Fruit fly (Drosophila melanogaster): ENCODE data around the gene PDZ-GEF.

The PDZ-GEF gene

DNA sequence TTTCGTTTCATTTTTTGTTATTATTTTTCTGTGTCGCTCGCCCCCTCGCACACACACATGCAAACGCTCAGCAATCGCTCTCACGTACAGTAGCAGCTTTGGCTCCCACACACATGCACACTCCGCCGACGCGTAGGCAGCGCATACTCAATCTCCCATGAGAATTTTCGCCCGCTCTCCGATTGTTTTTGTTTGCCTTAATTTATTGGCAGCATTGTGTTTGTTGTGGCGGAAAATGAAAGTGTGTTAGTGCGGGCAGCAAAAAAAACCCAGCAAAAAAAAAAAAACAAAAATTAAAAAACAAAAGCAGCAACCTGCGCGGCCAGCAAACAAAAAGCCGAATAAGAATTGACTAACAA, 798 bp downstream of the PDZ-GEF start (continued):
- TF ChIP-seq CG18262 (tag; optimal IDR thresholded peaks at IDR 0.05) = no peak
- TF ChIP-seq unpg (GFP tag; optimal IDR thresholded peaks at IDR 0.05) = no peak
- TF ChIP-seq CG12236 (GFP tag; optimal IDR thresholded peaks at IDR 0.05) = no peak
- no peak for TF ChIP-seq dm (GFP tag; optimal IDR thresholded peaks at IDR 0.05)
- no peak for TF ChIP-seq Dip3 (GFP tag; optimal IDR thresholded peaks at IDR 0.05)
- TF ChIP-seq esg (GFP tag; conservative IDR thresholded peaks at IDR 0.05) = no peak
- peak in 1 of 2 experiments; percentile 71 for TF ChIP-seq bsh (GFP tag; optimal IDR thresholded peaks at IDR 0.05)
- no peak for TF ChIP-seq phol (tag; optimal IDR thresholded peaks at IDR 0.05)
- peak; percentile 58 for TF ChIP-seq lbe (GFP tag; optimal IDR thresholded peaks at IDR 0.05)
- TF ChIP-seq fu2 (GFP tag; optimal IDR thresholded peaks at IDR 0.05) = no peak
- TF ChIP-seq CG43689 (GFP tag; IDR thresholded peaks at IDR 0.05) = no peak
- no peak for TF ChIP-seq CoRest (tag; optimal IDR thresholded peaks at IDR 0.05)
- no peak for TF ChIP-seq CG3847 (GFP tag; IDR thresholded peaks at IDR 0.05)
- peak; percentile 75 for TF ChIP-seq corto (GFP tag; optimal IDR thresholded peaks at IDR 0.05)
- TF ChIP-seq Trl (optimal IDR thresholded peaks at IDR 0.05) = peak; percentile 66 to 83
- TF ChIP-seq Trl (GFP tag; optimal IDR thresholded peaks at IDR 0.05) = no peak
- peak; percentile 94 for TF ChIP-seq chinmo (GFP tag; IDR thresholded peaks at IDR 0.05; ENCODE audit: partially characterized antibody)
- TF ChIP-seq CG14014 (GFP tag; IDR thresholded peaks at IDR 0.05) = peak; percentile 6; the same call in 1 of the 2 replicates
- TF ChIP-seq Taf1 (GFP tag; IDR thresholded peaks at IDR 0.05) = no peak
- no peak for TF ChIP-seq row (GFP tag; IDR thresholded peaks at IDR 0.05)
- TF ChIP-seq Scr (GFP tag; IDR thresholded peaks at IDR 0.05; ENCODE audit: partially characterized antibody) = no peak
- TF ChIP-seq seq (GFP tag; IDR thresholded peaks at IDR 0.05) = no peak
- no peak for TF ChIP-seq CG15269 (tag; optimal IDR thresholded peaks at IDR 0.05)
- TF ChIP-seq CHES-1-like (GFP tag; optimal IDR thresholded peaks at IDR 0.05) = peak; percentile 8
- TF ChIP-seq nmo (GFP tag; optimal IDR thresholded peaks at IDR 0.05) = no peak
- no peak for TF ChIP-seq CG2889 (GFP tag; IDR thresholded peaks at IDR 0.05)
- TF ChIP-seq CG11695 (GFP tag; IDR thresholded peaks at IDR 0.05) = peak; percentile 15; the same call in 1 of the 3 replicates
- no peak for TF ChIP-seq D (optimal IDR thresholded peaks at IDR 0.05)
- no peak for TF ChIP-seq D (GFP tag; optimal IDR thresholded peaks at IDR 0.05)
- TF ChIP-seq dan (GFP tag; IDR thresholded peaks at IDR 0.05) = no peak
- peak; percentile 71; the same call in 1 of the 2 replicates for TF ChIP-seq Adf1 (GFP tag; IDR thresholded peaks at IDR 0.05)
- TF ChIP-seq CG10366 (GFP tag; IDR thresholded peaks at IDR 0.05) = no peak
- TF ChIP-seq Bgb (GFP tag; IDR thresholded peaks at IDR 0.05; ENCODE audit: partially characterized antibody) = no peak
- TF ChIP-seq cad (GFP tag; optimal IDR thresholded peaks at IDR 0.05) = no peak
- TF ChIP-seq Hr78 (GFP tag; optimal IDR thresholded peaks at IDR 0.05) = no peak
- no peak for TF ChIP-seq HmgD (GFP tag; optimal IDR thresholded peaks at IDR 0.05)
- TF ChIP-seq br (optimal IDR thresholded peaks at IDR 0.05) = no peak
- TF ChIP-seq CG13287 (GFP tag; IDR thresholded peaks at IDR 0.05; ENCODE audit: partially characterized antibody) = peak; percentile 34; the same call in 1 of the 2 replicates
- no peak for TF ChIP-seq fd64A (GFP tag; optimal IDR thresholded peaks at IDR 0.05)
- TF ChIP-seq zen2 (GFP tag; IDR thresholded peaks at IDR 0.05; ENCODE audit: partially characterized antibody) = no peak; the same call in 2 of the 3 replicates
- TF ChIP-seq CG18599 (GFP tag; optimal IDR thresholded peaks at IDR 0.05) = no peak
- TF ChIP-seq HmgZ (tag; optimal IDR thresholded peaks at IDR 0.05) = peak; percentile 0
- no peak for TF ChIP-seq CG7928 (GFP tag; optimal IDR thresholded peaks at IDR 0.05)
- TF ChIP-seq hbn (GFP tag; IDR thresholded peaks at IDR 0.05; ENCODE audit: partially characterized antibody) = peak; percentile 38; the same call in 1 of the 2 replicates
- no peak for TF ChIP-seq Antp (GFP tag; optimal IDR thresholded peaks at IDR 0.05)
- TF ChIP-seq oc (tag; optimal IDR thresholded peaks at IDR 0.05) = no peak
- TF ChIP-seq CG6254 (GFP tag; optimal IDR thresholded peaks at IDR 0.05) = no peak
- no peak for TF ChIP-seq kni (GFP tag; optimal IDR thresholded peaks at IDR 0.05)
- TF ChIP-seq CG3726 (GFP tag; IDR thresholded peaks at IDR 0.05) = no peak
- no peak for TF ChIP-seq CTCF (GFP tag; optimal IDR thresholded peaks at IDR 0.05)
- TF ChIP-seq CG7987 (GFP tag; optimal IDR thresholded peaks at IDR 0.05) = no peak
- TF ChIP-seq ind (GFP tag; optimal IDR thresholded peaks at IDR 0.05) = no peak

All from whole organism, embryonic.